Worm (Caenorhabditis elegans) whole organism, L3 larva: Measurements from ENCODE around the gene sra-36.

Experiments
- R02D3.7 ChIP-seq: fragments of 150-350 bp; optimal IDR thresholded peaks from 2 replicates; lab custom pipeline; 2014; ENCODE audit warnings: missing biosample characterization, missing genetic modification characterization
- ZK546.5 ChIP-seq: sonication (generic microtip); optimal IDR thresholded peaks from 2 replicates; lab custom pipeline; 2017; ENCODE audit warnings: missing biosample characterization, missing genetic modification characterization
- ama-1 ChIP-seq: fragments of 150-350 bp; optimal IDR thresholded peaks from 2 replicates; lab custom pipeline; 2018
- elt-3 ChIP-seq, 3 experiments: fragments of 150-350 bp in 1 of 3; sonication (generic microtip) in 2 of 3; optimal IDR thresholded peaks; 2 replicates in 2 of 3; 4 replicates in 1 of 3; lab custom pipeline; 2014 to 2017; ENCODE audit warnings: missing biosample characterization in 3 of 3, missing genetic modification characterization in 3 of 3
- fkh-10 ChIP-seq: sonication (generic microtip); optimal IDR thresholded peaks from 2 replicates; lab custom pipeline; 2017; ENCODE audit warnings: missing biosample characterization, missing genetic modification reagents, missing genetic modification characterization
- fos-1 ChIP-seq: fragments of 150-350 bp; optimal IDR thresholded peaks from 2 replicates; lab custom pipeline; 2014; ENCODE audit warnings: missing biosample characterization, missing genetic modification characterization
- lin-39 ChIP-seq: fragments of 150-350 bp; optimal IDR thresholded peaks from 2 replicates; lab custom pipeline; 2018; ENCODE audit warnings: missing biosample characterization, missing genetic modification reagents, missing genetic modification characterization
- nhr-77 ChIP-seq: fragments of 150-350 bp; optimal IDR thresholded peaks from 2 replicates; lab custom pipeline; 2014; ENCODE audit warnings: missing biosample characterization, missing genetic modification characterization
- unc-39 ChIP-seq: sonication (generic microtip); optimal IDR thresholded peaks from 4 replicates; lab custom pipeline; 2017; ENCODE audit warnings: missing biosample characterization, missing genetic modification characterization
- unc-62 ChIP-seq: fragments of 150-350 bp; sonication (generic microtip); optimal IDR thresholded peaks from 4 replicates; lab custom pipeline; 2014; ENCODE audit warnings: missing biosample characterization, missing genetic modification reagents, missing genetic modification characterization

DNA sequence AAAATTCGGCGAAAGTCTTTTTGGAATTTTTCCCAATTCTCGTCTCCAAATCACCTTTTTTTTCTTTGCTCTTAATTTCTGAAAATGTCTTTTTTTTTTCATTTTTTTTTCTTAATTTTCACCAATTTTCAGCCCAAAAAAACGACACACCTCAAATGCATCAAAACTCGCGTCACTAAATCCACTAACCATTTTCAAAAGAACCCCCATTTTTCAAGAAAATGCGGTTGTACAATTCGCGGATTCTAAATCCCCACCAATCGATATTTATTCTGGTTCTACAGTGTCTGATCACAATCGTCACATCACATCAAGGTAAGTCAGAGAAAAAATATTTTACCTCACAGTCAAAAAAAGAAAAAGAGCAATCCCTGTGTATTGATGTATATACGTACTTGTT lies 31.3 kb upstream of the sra-36 start, which contains the start of gene vab-1:
- TF ChIP-seq R02D3.7 (tag; lab: Kevin White, UChicago) (no peak), elt-3 (tag; optimal IDR thresholded peaks at IDR 0.05; lab: Kevin White, UChicago) (no peak), nhr-77 (tag; lab: Kevin White, UChicago) (no peak), lin-39 (tag; lab: Kevin White, UChicago) (no peak), ZK546.5 (no peak), fkh-10 (GFP tag; lab: Kevin White, UChicago) (no peak), unc-62 (GFP tag; lab: Kevin White, UChicago) (no peak), unc-39 (tag; lab: Kevin White, UChicago) (no peak), ama-1 (lab: Kevin White, UChicago) (no peak), fos-1 (tag; lab: Kevin White, UChicago) (no peak)
